Fruit fly (Drosophila melanogaster): ENCODE measurements around the gene Coq3.

Gene Coq3

DNA sequence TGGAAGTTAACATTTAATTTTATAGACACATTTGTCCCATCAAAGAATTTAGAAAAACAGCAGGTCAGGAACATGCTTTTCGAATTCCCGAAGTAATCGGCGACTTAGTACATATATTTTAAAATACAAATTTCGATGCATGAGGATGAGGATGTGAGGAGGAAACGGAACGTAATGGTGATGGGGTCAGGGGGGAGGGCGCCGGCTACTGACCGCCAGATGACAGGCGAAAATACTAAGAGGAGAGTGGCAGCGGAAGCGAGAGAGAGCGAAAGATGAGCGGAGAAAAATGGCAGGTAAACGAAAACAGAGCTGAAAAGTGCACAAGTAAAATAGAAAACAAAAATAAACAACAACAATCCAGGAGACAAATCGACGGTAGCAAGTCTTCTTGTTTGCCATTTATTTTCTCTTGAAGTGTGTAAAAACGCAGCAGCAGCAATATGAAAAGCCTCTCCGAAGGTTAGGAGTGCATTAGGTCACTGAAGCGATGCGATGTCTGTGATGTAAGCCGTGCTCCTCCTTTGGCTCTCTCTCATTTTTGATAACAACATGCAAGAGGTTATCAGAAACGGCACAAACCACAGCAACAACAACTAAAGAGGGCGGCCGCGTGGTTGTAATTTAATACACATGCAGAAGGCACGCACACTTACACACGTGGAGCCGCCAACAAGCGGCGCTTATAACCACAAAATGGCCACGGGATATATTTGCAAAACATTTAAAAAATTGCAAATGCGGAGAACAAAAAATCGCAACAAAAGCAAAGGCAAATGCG is 20.2 kb upstream of the Coq3 start:
- TF ChIP-seq CG3995 (GFP tag; optimal IDR thresholded peaks at IDR 0.05) (no peak), ap (GFP tag; IDR thresholded peaks at IDR 0.05) (no peak), CG13624 (GFP tag; optimal IDR thresholded peaks at IDR 0.05) (no peak), cg (GFP tag; optimal IDR thresholded peaks at IDR 0.05) (peak; percentile 68), Ravus (GFP tag; IDR thresholded peaks at IDR 0.05) (no peak), Dref (GFP tag; IDR thresholded peaks at IDR 0.05) (no peak), HmgD (GFP tag; optimal IDR thresholded peaks at IDR 0.05) (no peak), ham (GFP tag; IDR thresholded peaks at IDR 0.05) (no peak), jigr1 (GFP tag; IDR thresholded peaks at IDR 0.05) (no peak), sr (GFP tag; IDR thresholded peaks at IDR 0.05) (no peak), exex (tag; optimal IDR thresholded peaks at IDR 0.05) (no peak), CG10274 (GFP tag; optimal IDR thresholded peaks at IDR 0.05) (no peak), CG14667 (GFP tag; IDR thresholded peaks at IDR 0.05) (no peak), CG15479 (GFP tag; optimal IDR thresholded peaks at IDR 0.05) (peak; percentile 49), CG14050 (GFP tag; IDR thresholded peaks at IDR 0.05) (no peak), fd64A (GFP tag; optimal IDR thresholded peaks at IDR 0.05) (no peak), CG2120 (GFP tag; optimal IDR thresholded peaks at IDR 0.05) (no peak), CG4360 (GFP tag; IDR thresholded peaks at IDR 0.05) (peak; percentile 73), bigmax (GFP tag; optimal IDR thresholded peaks at IDR 0.05) (peak; percentile 58), otp (GFP tag; IDR thresholded peaks at IDR 0.05) (no peak), hth (optimal IDR thresholded peaks at IDR 0.05) (no peak), pho (GFP tag; optimal IDR thresholded peaks at IDR 0.05) (no peak), Pdp1 (GFP tag; optimal IDR thresholded peaks at IDR 0.05) (peak in 1 of 2 experiments; percentile 93), CG2875 (GFP tag; optimal IDR thresholded peaks at IDR 0.05) (no peak), vvl (GFP tag; IDR thresholded peaks at IDR 0.05) (no peak), CG9817 (tag; optimal IDR thresholded peaks at IDR 0.05) (no peak), Trl (optimal IDR thresholded peaks at IDR 0.05) (peak in 1 of 2 experiments; percentile 52), Trl (GFP tag; optimal IDR thresholded peaks at IDR 0.05) (no peak), crp (GFP tag; optimal IDR thresholded peaks at IDR 0.05) (no peak), twi (tag; optimal IDR thresholded peaks at IDR 0.05) (no peak), Adf1 (GFP tag; IDR thresholded peaks at IDR 0.05) (no peak), nmo (GFP tag; optimal IDR thresholded peaks at IDR 0.05) (no peak), sna (GFP tag; IDR thresholded peaks at IDR 0.05; ENCODE audit: partially characterized antibody) (no peak), CG5245 (GFP tag; optimal IDR thresholded peaks at IDR 0.05) (no peak), luna (GFP tag; optimal IDR thresholded peaks at IDR 0.05) (no peak), Optix (GFP tag; IDR thresholded peaks at IDR 0.05) (no peak), fd102C (GFP tag; optimal IDR thresholded peaks at IDR 0.05) (no peak), gsb (GFP tag; IDR thresholded peaks at IDR 0.05) (no peak), CG7271 (tag; optimal IDR thresholded peaks at IDR 0.05) (no peak), chm (GFP tag; IDR thresholded peaks at IDR 0.05) (no peak), dm (GFP tag; optimal IDR thresholded peaks at IDR 0.05) (peak; percentile 84), chinmo (GFP tag; IDR thresholded peaks at IDR 0.05; ENCODE audit: partially characterized antibody) (0 out of 4 replicates have a peak, but pooled peaks have one; percentile 66), crol (GFP tag; IDR thresholded peaks at IDR 0.05) (peak; percentile 82), CG3065 (GFP tag; optimal IDR thresholded peaks at IDR 0.05) (no peak), Mes4 (GFP tag; optimal IDR thresholded peaks at IDR 0.05) (no peak), B-H2 (GFP tag; optimal IDR thresholded peaks at IDR 0.05) (no peak), toy (GFP tag; IDR thresholded peaks at IDR 0.05) (no peak), CG4730 (GFP tag; IDR thresholded peaks at IDR 0.05) (no peak), Atf-2 (GFP tag; optimal IDR thresholded peaks at IDR 0.05) (no peak), Hr78 (GFP tag; optimal IDR thresholded peaks at IDR 0.05) (peak in 1 of 2 experiments; percentile 86), eve (GFP tag; optimal IDR thresholded peaks at IDR 0.05) (no peak)

All from whole organism, embryonic.